Worm (Caenorhabditis elegans): Measurements from ENCODE around the gene T26G10.1.

The T26G10.1 gene

DNA sequence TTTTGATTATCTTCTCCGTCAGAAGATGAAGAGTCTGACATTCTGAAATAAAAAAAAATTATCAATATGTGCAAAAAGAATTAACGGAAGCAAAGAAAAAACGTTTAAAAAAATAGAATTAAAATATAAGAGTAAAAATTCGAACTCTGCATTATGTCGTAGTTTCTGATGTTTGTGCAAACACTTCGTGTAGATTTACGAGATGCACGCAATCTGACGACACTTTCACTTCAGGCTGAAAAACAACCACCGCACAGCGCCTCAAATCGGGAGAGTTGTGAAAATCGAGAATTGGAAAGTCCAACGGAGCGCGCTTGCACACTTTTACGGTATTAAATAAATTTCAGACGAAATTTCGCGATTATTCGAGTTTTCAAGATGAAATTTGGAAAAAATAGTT, at the start of gene T26G10.1:
Gene T26G10.1, minus strand, starts transcription at position 42 of the 400 bp plus-strand sequence.
- no peak for TF ChIP-seq B0310.2 (tag; optimal IDR thresholded peaks at IDR 0.05)

DNA sequence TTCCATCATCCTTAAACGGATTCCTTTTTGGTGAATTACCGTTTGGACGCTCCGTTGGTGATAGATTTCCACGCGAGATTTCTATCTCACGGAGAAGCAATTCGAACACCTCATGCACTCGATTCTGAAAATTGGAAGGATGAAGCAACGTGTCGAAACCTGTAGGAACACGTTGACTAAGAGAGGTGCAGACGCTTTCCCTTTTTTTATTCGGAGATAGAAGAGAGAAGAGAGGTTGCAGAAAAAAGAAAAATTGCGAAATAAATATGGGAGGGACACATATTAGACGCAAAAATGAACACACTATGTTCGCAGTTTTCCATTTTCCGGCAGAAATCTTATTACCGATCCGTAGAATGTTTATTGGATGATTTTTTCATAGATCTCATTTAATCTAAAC, 48.3 kb upstream of the T26G10.1 start:
- TF ChIP-seq hmg-4 (GFP tag; optimal IDR thresholded peaks at IDR 0.05): no peak

ce11 chrIII:9453962-9454361, 47.5 kb upstream of the T26G10.1 start, which contains the start of gene F54C8.7:
F54C8.7 (minus strand) TSS chrIII:9454062.
- no peak for TF ChIP-seq hnd-1 (tag; optimal IDR thresholded peaks at IDR 0.05)
- TF ChIP-seq ceh-36 (tag; optimal IDR thresholded peaks at IDR 0.05): no peak
- no peak for TF ChIP-seq ceh-13 (GFP tag; optimal IDR thresholded peaks at IDR 0.05)
- TF ChIP-seq tra-4 (tag; optimal IDR thresholded peaks at IDR 0.05): no peak
- TF ChIP-seq hmg-4 (GFP tag; optimal IDR thresholded peaks at IDR 0.05): no peak
- no peak for TF ChIP-seq B0310.2 (tag; optimal IDR thresholded peaks at IDR 0.05)
- no peak for TF ChIP-seq aly-1 (tag; optimal IDR thresholded peaks at IDR 0.05)

ce11 chrIII:9450933-9451332, 44.5 kb upstream of the T26G10.1 start:
- TF ChIP-seq ceh-36 (tag; optimal IDR thresholded peaks at IDR 0.05): no peak
- TF ChIP-seq tbx-37 (GFP tag; conservative IDR thresholded peaks at IDR 0.05): no peak
- 0 out of 2 replicates have a peak, but pooled peaks have one; percentile 12 for TF ChIP-seq scrt-1 (GFP tag; IDR thresholded peaks at IDR 0.05)
- no peak for TF ChIP-seq hnd-1 (tag; optimal IDR thresholded peaks at IDR 0.05)
- peak; percentile 5 for TF ChIP-seq tra-4 (tag; optimal IDR thresholded peaks at IDR 0.05)
- peak; percentile 65 for TF ChIP-seq hmg-4 (GFP tag; optimal IDR thresholded peaks at IDR 0.05)
- 0 out of 2 replicates have a peak, but pooled peaks have one; percentile 36 for TF ChIP-seq flt-1 (GFP tag; IDR thresholded peaks at IDR 0.05)
- TF ChIP-seq hmbx-1 (tag; optimal IDR thresholded peaks at IDR 0.05): no peak

DNA sequence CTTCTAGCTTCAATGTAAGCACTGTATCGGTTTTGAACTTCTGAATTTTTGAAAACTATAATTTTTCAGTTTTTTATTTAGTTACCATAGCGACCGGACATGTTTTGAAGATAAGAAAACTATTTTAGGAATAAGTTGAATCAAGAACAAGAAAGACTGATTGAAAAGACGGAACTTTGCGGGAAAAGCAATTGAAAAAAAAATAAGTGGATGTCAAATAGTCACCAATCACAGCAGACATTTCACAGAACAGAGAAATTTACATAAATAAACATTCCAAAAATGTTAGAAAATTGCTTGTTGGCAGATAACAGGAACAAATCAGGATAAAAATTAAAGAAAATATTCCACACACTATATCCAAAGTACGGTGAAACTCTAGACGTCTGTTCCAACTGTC, 43.4 kb upstream of the T26G10.1 start, which contains the start of gene F54C8.6:
Gene F54C8.6, minus strand, starts transcription at position 101 of the 400 bp plus-strand sequence.
- TF ChIP-seq ets-7 (tag; optimal IDR thresholded peaks at IDR 0.05) (no peak), tbx-11 (GFP tag; IDR thresholded peaks at IDR 0.05) (no peak), tbx-37 (GFP tag; conservative IDR thresholded peaks at IDR 0.05) (no peak), sea-1 (GFP tag; conservative IDR thresholded peaks at IDR 0.05) (no peak), hmg-4 (GFP tag; optimal IDR thresholded peaks at IDR 0.05) (no peak), ceh-13 (GFP tag; optimal IDR thresholded peaks at IDR 0.05) (no peak), hnd-1 (tag; optimal IDR thresholded peaks at IDR 0.05) (no peak), B0310.2 (tag; optimal IDR thresholded peaks at IDR 0.05) (no peak), hmbx-1 (tag; optimal IDR thresholded peaks at IDR 0.05) (no peak)

DNA sequence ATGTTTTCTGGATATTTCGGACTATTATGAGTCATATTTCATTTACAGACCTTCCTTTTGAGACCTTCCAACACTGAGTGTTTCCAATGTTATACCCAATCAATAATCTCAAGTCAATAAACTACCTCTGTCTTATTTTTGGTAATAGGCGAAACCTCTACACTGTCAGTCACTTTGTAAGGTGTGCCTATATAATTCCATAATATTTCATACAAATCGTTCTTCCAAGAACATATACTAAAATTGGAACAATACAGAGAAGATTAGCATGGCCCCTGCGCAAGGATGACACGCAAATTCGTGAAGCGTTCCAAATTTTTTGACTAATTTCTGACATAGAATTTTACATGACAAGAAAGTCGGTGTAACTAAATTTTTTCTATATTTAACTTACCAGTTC, 42.9 kb upstream of the T26G10.1 start:
- TF ChIP-seq pes-1 (GFP tag; IDR thresholded peaks at IDR 0.05): 0 out of 2 replicates have a peak, but pooled peaks have one; percentile 13

DNA sequence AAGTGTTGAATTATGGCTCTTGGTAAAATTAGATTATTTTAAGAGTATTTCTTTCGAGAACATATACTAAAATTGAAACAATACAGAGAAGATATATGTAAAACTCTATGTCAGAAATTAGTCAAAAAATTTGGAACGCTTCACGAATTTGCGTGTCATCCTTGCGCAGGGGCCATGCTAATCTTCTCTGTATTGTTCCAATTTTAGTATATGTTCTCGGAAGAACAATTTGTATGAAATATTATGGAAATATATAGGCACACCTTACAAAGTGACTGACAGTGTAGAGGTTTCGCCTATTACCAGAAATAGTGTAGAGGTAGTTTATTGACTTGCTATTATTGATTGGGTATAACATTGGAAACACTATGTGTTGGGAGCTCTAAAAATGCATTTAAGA, 41.2 kb upstream of the T26G10.1 start:
- TF ChIP-seq pes-1 (GFP tag; IDR thresholded peaks at IDR 0.05): peak; percentile 65

DNA sequence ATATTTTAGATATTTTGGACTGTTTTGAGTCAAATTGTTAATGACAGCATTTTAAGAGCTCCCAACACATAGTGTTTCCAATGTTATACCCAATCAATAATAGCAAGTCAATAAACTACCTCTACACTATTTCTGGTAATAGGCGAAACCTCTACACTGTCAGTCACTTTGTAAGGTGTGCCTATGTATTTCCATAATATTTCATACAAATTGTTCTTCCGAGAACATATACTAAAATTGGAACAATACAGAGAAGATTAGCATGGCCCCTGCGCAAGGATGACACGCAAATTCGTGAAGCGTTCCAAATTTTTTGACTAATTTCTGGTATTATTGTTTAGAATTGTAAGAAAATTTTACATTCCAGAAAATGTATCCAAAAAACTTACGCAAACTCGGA, 39.3 kb upstream of the T26G10.1 start:
- peak; percentile 52; the same call in 1 of the 2 replicates for TF ChIP-seq pes-1 (GFP tag; IDR thresholded peaks at IDR 0.05)

DNA sequence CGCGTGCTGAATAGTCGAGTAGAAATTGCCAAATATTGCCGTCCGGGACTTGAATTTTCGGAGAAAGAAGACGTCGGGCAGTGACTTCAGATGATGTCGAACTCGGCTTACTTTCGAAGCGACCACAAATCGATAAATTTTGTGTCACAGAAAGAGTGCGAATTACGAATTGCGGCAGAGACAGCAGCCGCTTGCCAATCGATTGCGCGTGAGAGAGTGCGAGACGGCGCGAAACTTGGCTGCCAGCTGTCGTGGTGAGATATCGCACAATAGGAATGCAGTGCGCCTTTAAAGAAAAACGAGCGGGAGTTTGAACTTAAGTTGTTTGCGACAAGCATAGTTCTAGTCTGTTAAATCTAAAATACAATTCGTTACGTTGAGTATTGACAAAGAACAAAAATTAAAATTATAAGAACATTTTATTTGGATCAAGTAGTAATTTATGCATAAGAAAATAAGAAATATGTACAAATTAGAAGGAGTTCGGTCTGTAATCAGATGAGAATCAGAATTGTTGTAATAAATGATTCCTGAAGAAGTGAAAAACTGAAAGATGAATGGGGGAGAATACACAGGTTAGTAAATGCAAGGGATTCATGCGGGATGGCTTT, 37.1 kb upstream of the T26G10.1 start, which contains the start of gene pir-2:
Gene pir-2, minus strand, starts transcription at position 218 of the 611 bp plus-strand sequence.
- peak; percentile 27; the same call in 1 of the 2 replicates for TF ChIP-seq pes-1 (GFP tag; IDR thresholded peaks at IDR 0.05)
- no peak for TF ChIP-seq ceh-13 (GFP tag; optimal IDR thresholded peaks at IDR 0.05)
- TF ChIP-seq aly-1 (tag; optimal IDR thresholded peaks at IDR 0.05): no peak
- peak; percentile 23 for TF ChIP-seq B0310.2 (tag; optimal IDR thresholded peaks at IDR 0.05)
- TF ChIP-seq hmbx-1 (tag; optimal IDR thresholded peaks at IDR 0.05): no peak
- TF ChIP-seq hmg-4 (GFP tag; optimal IDR thresholded peaks at IDR 0.05): peak; percentile 46
- 0 out of 2 replicates have a peak, but pooled peaks have one; percentile 39 for TF ChIP-seq sea-1 (GFP tag; conservative IDR thresholded peaks at IDR 0.05)

- TF ChIP-seq ama-1 (optimal IDR thresholded peaks at IDR 0.05) (no peak), pes-1 (GFP tag; IDR thresholded peaks at IDR 0.05) (no peak)
Observed at ce11 chrIII:9442846-9443245, 36.4 kb upstream of the T26G10.1 start.

- TF ChIP-seq sea-1 (GFP tag; conservative IDR thresholded peaks at IDR 0.05) (no peak), B0310.2 (tag; optimal IDR thresholded peaks at IDR 0.05) (no peak)
Observed at ce11 chrIII:9441133-9441532, 34.7 kb upstream of the T26G10.1 start, which contains the start of gene emb-30. emb-30 (minus strand) TSS chrIII:9441460.

Data from whole organism, early embryonic.